Worm (Caenorhabditis elegans) whole organism, L4 larva: ENCODE results near the gene sod-4.

Source experiments
- D1046.2 ChIP-seq: fragments of 200-800 bp; sonication (Bioruptor generic); IDR thresholded peaks from 2 replicates; pipeline ENCODE4 v1.3.6; 2022; ENCODE audit warnings: missing genetic modification characterization, missing compliant biosample characterization
- T26A8.4 ChIP-seq: fragments of 200-800 bp; sonication (Bioruptor generic); IDR thresholded peaks from 2 replicates; pipeline ENCODE4 v1.3.6; 2022; ENCODE audit warnings: missing genetic modification characterization, missing compliant biosample characterization
- Y105C5A.15 ChIP-seq: fragments of 200-800 bp; sonication (Bioruptor generic); IDR thresholded peaks from 2 replicates; pipeline ENCODE4 v1.3.6; 2022; ENCODE audit warnings: missing genetic modification characterization, missing compliant biosample characterization
- Y48G9A.11 ChIP-seq: fragments of 200-800 bp; sonication (Bioruptor generic); IDR thresholded peaks from 2 replicates; pipeline ENCODE4 v1.3.6; 2022; ENCODE audit warnings: missing genetic modification reagents, missing genetic modification characterization, missing compliant biosample characterization
- Y75B8A.6 ChIP-seq: fragments of 200-800 bp; sonication (Bioruptor generic); IDR thresholded peaks from 2 replicates; pipeline ENCODE4 v1.3.6; 2022; ENCODE audit warnings: missing genetic modification reagents, missing genetic modification characterization, missing compliant biosample characterization
- ZK337.2 ChIP-seq: fragments of 200-800 bp; sonication (Bioruptor generic); IDR thresholded peaks from 2 replicates; pipeline ENCODE4 v1.3.6; 2022; ENCODE audit warnings: missing genetic modification reagents, missing genetic modification characterization, missing compliant biosample characterization
- aly-2 ChIP-seq: sonication (generic microtip); optimal IDR thresholded peaks from 2 replicates; lab custom pipeline; 2018; ENCODE audit warnings: missing biosample characterization, missing genetic modification characterization
- arid-1 ChIP-seq: fragments of 200-800 bp; sonication (Bioruptor generic); conservative IDR thresholded peaks from 2 replicates; pipeline ENCODE4 v1.3.6; 2022; ENCODE audit warnings: missing genetic modification reagents, missing genetic modification characterization, missing compliant biosample characterization
- attf-4 ChIP-seq: sonication (generic microtip); optimal IDR thresholded peaks from 3 replicates; lab custom pipeline; 2017; ENCODE audit warnings: missing biosample characterization, missing genetic modification characterization
- ceh-20 ChIP-seq: fragments of 200-800 bp; sonication (Bioruptor generic); IDR thresholded peaks from 2 replicates; pipeline ENCODE4 v1.3.6; 2022; ENCODE audit warnings: missing genetic modification reagents, missing genetic modification characterization, missing compliant biosample characterization
- ceh-32 ChIP-seq: sonication (generic microtip); optimal IDR thresholded peaks from 2 replicates; lab custom pipeline; 2016; ENCODE audit warnings: mild to moderate bottlenecking, missing genetic modification characterization, missing compliant biosample characterization; ENCODE audit not compliant: poor library complexity
- ceh-62 ChIP-seq: sonication (generic microtip); optimal IDR thresholded peaks from 2 replicates; lab custom pipeline; 2017; ENCODE audit warnings: missing biosample characterization, missing genetic modification characterization
- ces-1 ChIP-seq: fragments of 150-350 bp; sonication (generic microtip); optimal IDR thresholded peaks from 4 replicates; lab custom pipeline; 2014; ENCODE audit warnings: missing biosample characterization, missing genetic modification reagents, missing genetic modification characterization
- ctbp-1 ChIP-seq: fragments of 200-800 bp; sonication (Bioruptor generic); IDR thresholded peaks from 2 replicates; pipeline ENCODE4 v1.3.6; 2022; ENCODE audit warnings: missing genetic modification reagents, missing genetic modification characterization, missing compliant biosample characterization
- daf-12 ChIP-seq: fragments of 150-350 bp; optimal IDR thresholded peaks from 2 replicates; lab custom pipeline; 2014; ENCODE audit warnings: missing biosample characterization, missing genetic modification reagents, missing genetic modification characterization
- daf-19 ChIP-seq: fragments of 200-800 bp; sonication (Bioruptor generic); conservative IDR thresholded peaks from 2 replicates; pipeline ENCODE4 v1.3.6; 2022; ENCODE audit warnings: missing genetic modification characterization, missing compliant biosample characterization
- dpl-1 ChIP-seq: fragments of 150-350 bp; optimal IDR thresholded peaks from 2 replicates; lab custom pipeline; 2014; ENCODE audit warnings: missing biosample characterization, missing genetic modification reagents, missing genetic modification characterization
- egl-43 ChIP-seq: fragments of 200-800 bp; sonication (Bioruptor generic); IDR thresholded peaks from 2 replicates; pipeline ENCODE4 v1.3.6; 2022; ENCODE audit warnings: missing genetic modification reagents, missing genetic modification characterization, missing compliant biosample characterization
- hlh-11 ChIP-seq: fragments of 200-800 bp; sonication (Bioruptor generic); optimal IDR thresholded peaks from 2 replicates; lab custom pipeline; 2018; ENCODE audit warnings: mild to moderate bottlenecking, missing genetic modification characterization, missing compliant biosample characterization
- hlh-30 ChIP-seq: sonication (generic microtip); optimal IDR thresholded peaks from 2 replicates; lab custom pipeline; 2017; ENCODE audit warnings: antibody characterized with exemption, mild to moderate bottlenecking, missing genetic modification characterization, missing compliant biosample characterization; ENCODE audit not compliant: insufficient read depth
- hmg-1.1 ChIP-seq: fragments of 200-800 bp; sonication (Bioruptor generic); IDR thresholded peaks from 2 replicates; pipeline ENCODE4 v1.3.6; 2022; ENCODE audit warnings: missing genetic modification reagents, missing genetic modification characterization, missing compliant biosample characterization
- lim-7 ChIP-seq: fragments of 200-800 bp; sonication (Bioruptor generic); IDR thresholded peaks from 2 replicates; pipeline ENCODE4 v1.3.6; 2022; ENCODE audit warnings: missing genetic modification characterization, missing compliant biosample characterization
- lin-15B ChIP-seq: fragments of 150-350 bp; sonication (generic microtip); optimal IDR thresholded peaks from 3 replicates; lab custom pipeline; 2014; ENCODE audit warnings: missing biosample characterization, missing genetic modification characterization
- lin-39 ChIP-seq: fragments of 150-350 bp; optimal IDR thresholded peaks from 2 replicates; lab custom pipeline; 2014; ENCODE audit warnings: missing biosample characterization, missing genetic modification reagents, missing genetic modification characterization
- lir-3 ChIP-seq: sonication (generic microtip); optimal IDR thresholded peaks from 2 replicates; lab custom pipeline; 2016; ENCODE audit warnings: mild to moderate bottlenecking, missing genetic modification characterization, missing compliant biosample characterization
- lsy-2 ChIP-seq, 2 experiments: fragments of 150-350 bp in 1 of 2; sonication (generic microtip) in 1 of 2; optimal IDR thresholded peaks; 2 replicates each; lab custom pipeline; 2014 to 2017; ENCODE audit warnings: missing biosample characterization in 2 of 2, missing genetic modification characterization in 2 of 2
- madf-9 ChIP-seq: fragments of 200-800 bp; sonication (Bioruptor generic); conservative IDR thresholded peaks from 2 replicates; pipeline ENCODE4 v1.3.6; 2022; ENCODE audit warnings: missing genetic modification reagents, missing genetic modification characterization, missing compliant biosample characterization
- mdl-1 ChIP-seq, 2 experiments: fragments of 150-350 bp in 1 of 2; sonication (generic microtip) in 1 of 2; optimal IDR thresholded peaks; 2 replicates each; lab custom pipeline; 2014 to 2017; ENCODE audit warnings: missing biosample characterization in 2 of 2, missing genetic modification characterization in 2 of 2
- mep-1 ChIP-seq: fragments of 150-350 bp; sonication (generic microtip); optimal IDR thresholded peaks from 3 replicates; lab custom pipeline; 2014; ENCODE audit warnings: missing biosample characterization, missing genetic modification characterization
- mes-2 ChIP-seq: sonication (generic microtip); optimal IDR thresholded peaks from 2 replicates; lab custom pipeline; 2016; ENCODE audit warnings: missing genotype, mild to moderate bottlenecking, missing genetic modification characterization, missing compliant biosample characterization; ENCODE audit not compliant: poor library complexity, severe bottlenecking
- nhr-102 ChIP-seq: sonication (generic microtip); optimal IDR thresholded peaks from 2 replicates; lab custom pipeline; 2016; ENCODE audit warnings: mild to moderate bottlenecking, missing genetic modification characterization, moderate library complexity, missing compliant biosample characterization
- nhr-111 ChIP-seq: fragments of 200-800 bp; sonication (Bioruptor generic); optimal IDR thresholded peaks from 2 replicates; lab custom pipeline; 2018; ENCODE audit warnings: mild to moderate bottlenecking, missing genetic modification characterization, missing compliant biosample characterization
- nhr-237 ChIP-seq: sonication (generic microtip); optimal IDR thresholded peaks from 2 replicates; lab custom pipeline; 2017; ENCODE audit warnings: missing biosample characterization, missing genetic modification characterization
- nhr-28 ChIP-seq: fragments of 150-350 bp; optimal IDR thresholded peaks from 2 replicates; lab custom pipeline; 2014; ENCODE audit warnings: missing biosample characterization, missing genetic modification characterization
- nhr-41 ChIP-seq: fragments of 200-800 bp; sonication (Bioruptor generic); IDR thresholded peaks from 2 replicates; pipeline ENCODE4 v1.3.6; 2022; ENCODE audit warnings: missing genetic modification reagents, missing genetic modification characterization, missing compliant biosample characterization
- nhr-42 ChIP-seq: fragments of 200-800 bp; sonication (Bioruptor generic); IDR thresholded peaks from 2 replicates; pipeline ENCODE4 v1.3.6; 2022; ENCODE audit warnings: missing genetic modification characterization, missing compliant biosample characterization
- nhr-76 ChIP-seq: fragments of 150-350 bp; optimal IDR thresholded peaks from 2 replicates; lab custom pipeline; 2014; ENCODE audit warnings: missing biosample characterization, missing genetic modification characterization
- nhr-77 ChIP-seq: fragments of 150-350 bp; optimal IDR thresholded peaks from 2 replicates; lab custom pipeline; 2014; ENCODE audit warnings: missing biosample characterization, missing genetic modification characterization
- pha-4 ChIP-seq, 2 experiments: fragments of 150-350 bp in 1 of 2; fragments of 200-800 bp in 1 of 2; sonication (Bioruptor generic) in 1 of 2; IDR thresholded peaks in 1 of 2; optimal IDR thresholded peaks in 1 of 2; 2 replicates each; pipeline versions ENCODE4 v1.3.6 to Lab custom; 2014 to 2022; ENCODE audit warnings: missing genetic modification characterization in 2 of 2, missing genetic modification reagents in 2 of 2, missing biosample characterization in 1 of 2, missing compliant biosample characterization in 1 of 2
- pqm-1 ChIP-seq: sonication (generic microtip); optimal IDR thresholded peaks from 2 replicates; lab custom pipeline; 2017; ENCODE audit warnings: missing biosample characterization, missing genetic modification characterization
- rbr-2 ChIP-seq: sonication (generic microtip); optimal IDR thresholded peaks from 2 replicates; lab custom pipeline; 2016; ENCODE audit warnings: missing genotype, missing genetic modification characterization, missing compliant biosample characterization
- saeg-2 ChIP-seq: fragments of 200-800 bp; sonication (Bioruptor generic); IDR thresholded peaks from 2 replicates; pipeline ENCODE4 v1.3.6; 2022; ENCODE audit warnings: missing genetic modification reagents, missing genetic modification characterization, missing compliant biosample characterization
- set-16 ChIP-seq: fragments of 200-800 bp; sonication (Bioruptor generic); IDR thresholded peaks from 2 replicates; pipeline ENCODE4 v1.3.6; 2022; ENCODE audit warnings: missing genetic modification reagents, missing genetic modification characterization, missing compliant biosample characterization
- snpc-4 ChIP-seq: fragments of 150-350 bp; optimal IDR thresholded peaks from 2 replicates; lab custom pipeline; 2014; ENCODE audit warnings: missing biosample characterization, missing genetic modification characterization
- tag-97 ChIP-seq: fragments of 200-800 bp; sonication (Bioruptor generic); IDR thresholded peaks from 2 replicates; pipeline ENCODE4 v1.3.6; 2022; ENCODE audit warnings: missing genetic modification characterization, missing compliant biosample characterization
- tra-1 ChIP-seq: fragments of 200-800 bp; sonication (Bioruptor generic); IDR thresholded peaks from 2 replicates; pipeline ENCODE4 v1.3.6; 2022; ENCODE audit warnings: missing genetic modification reagents, missing genetic modification characterization, missing compliant biosample characterization
- unc-130 ChIP-seq: sonication (generic microtip); optimal IDR thresholded peaks from 2 replicates; lab custom pipeline; 2016; ENCODE audit warnings: missing genetic modification reagents, missing genetic modification characterization, missing compliant biosample characterization
- zag-1 ChIP-seq: fragments of 150-350 bp; optimal IDR thresholded peaks from 2 replicates; lab custom pipeline; 2014; ENCODE audit warnings: missing biosample characterization, missing genetic modification characterization
- zip-11 ChIP-seq: fragments of 200-800 bp; sonication (Bioruptor generic); IDR thresholded peaks from 2 replicates; pipeline ENCODE4 v1.3.6; 2022; ENCODE audit warnings: missing genetic modification characterization, missing compliant biosample characterization
- ztf-7 ChIP-seq: fragments of 150-350 bp; optimal IDR thresholded peaks from 2 replicates; lab custom pipeline; 2014; ENCODE audit warnings: missing biosample characterization, missing genetic modification characterization

The sod-4 gene

ce11 chrIII:9509764-9510370 lies 9.7 kb upstream of the sod-4 start (continued):
- TF ChIP-seq rbr-2 (peak; percentile 4), snpc-4 (tag; lab: Kevin White, UChicago) (no peak), egl-43 (no peak), nhr-28 (tag; lab: Kevin White, UChicago) (no peak), daf-19 (GFP tag; lab: Robert Waterston, UW) (no peak), ceh-32 (no peak), nhr-42 (GFP tag; lab: Robert Waterston, UW) (0 out of 2 replicates have a peak, but pooled peaks have one; percentile 45), nhr-237 (tag; lab: Kevin White, UChicago) (no peak), nhr-76 (tag; lab: Kevin White, UChicago) (no peak), lim-7 (GFP tag; lab: Robert Waterston, UW) (peak; percentile 61), aly-2 (no peak), lsy-2 (tag; optimal IDR thresholded peaks at IDR 0.05; lab: Kevin White, UChicago) (peak in 1 of 2 experiments; percentile 23), arid-1 (GFP tag; lab: Robert Waterston, UW) (peak; percentile 40; the same call in 1 of the 2 replicates), nhr-102 (tag; lab: Kevin White, UChicago) (peak; percentile 57), tag-97 (GFP tag; lab: Robert Waterston, UW) (no peak), lin-39 (tag; lab: Kevin White, UChicago) (no peak), mep-1 (tag; lab: Kevin White, UChicago) (peak; percentile 42), dpl-1 (GFP tag; lab: Kevin White, UChicago) (no peak), ZK337.2 (GFP tag; lab: Robert Waterston, UW) (no peak), Y105C5A.15 (GFP tag; lab: Robert Waterston, UW) (0 out of 2 replicates have a peak, but pooled peaks have one; percentile 16), nhr-111 (GFP tag; lab: Kevin White, UChicago) (peak; percentile 23), unc-130 (no peak), ces-1 (GFP tag; lab: Kevin White, UChicago) (peak; percentile 41), madf-9 (GFP tag; lab: Robert Waterston, UW) (no peak), hmg-1.1 (GFP tag; lab: Robert Waterston, UW) (0 out of 2 replicates have a peak, but pooled peaks have one; percentile 11), Y48G9A.11 (GFP tag; lab: Robert Waterston, UW) (0 out of 2 replicates have a peak, but pooled peaks have one; percentile 24), lir-3 (tag; lab: Kevin White, UChicago) (no peak), saeg-2 (GFP tag; lab: Robert Waterston, UW) (peak; percentile 74), T26A8.4 (GFP tag; lab: Robert Waterston, UW) (peak; percentile 67; the same call in 1 of the 2 replicates), nhr-41 (GFP tag; lab: Robert Waterston, UW) (no peak), ceh-20 (GFP tag; lab: Robert Waterston, UW) (no peak), pha-4 (GFP tag; IDR thresholded peaks at IDR 0.05; lab: Robert Waterston, UW) (peak; percentile 9; the same call in 1 of the 2 replicates), pha-4 (tag; optimal IDR thresholded peaks at IDR 0.05; lab: Kevin White, UChicago) (no peak), zip-11 (GFP tag; lab: Robert Waterston, UW) (no peak), Y75B8A.6 (GFP tag; lab: Robert Waterston, UW) (no peak), pqm-1 (no peak), mdl-1 (tag; optimal IDR thresholded peaks at IDR 0.05; lab: Kevin White, UChicago) (no peak), attf-4 (no peak), nhr-77 (tag; lab: Kevin White, UChicago) (no peak), D1046.2 (no peak), hlh-11 (no peak), lin-15B (no peak), tra-1 (no peak), set-16 (GFP tag; lab: Robert Waterston, UW) (no peak), zag-1 (no peak), mes-2 (peak; percentile 11), hlh-30 (no peak), daf-12 (tag; lab: Kevin White, UChicago) (no peak), ceh-62 (tag; lab: Kevin White, UChicago) (no peak), ctbp-1 (GFP tag; lab: Robert Waterston, UW) (peak; percentile 55), ztf-7 (tag; lab: Kevin White, UChicago) (no peak)
